Comparison of ENCODE assay signal across 4 fruit fly cellular contexts in genomic region chr3R:17957782-17958181, dm6.
TF ChIP-seq lines count a peak whose summit lies in the region.

No protein-coding gene starts in this region.

- no peak for TF ChIP-seq CTCF in whole organism, embryonic (GFP tag; optimal IDR thresholded peaks at IDR 0.05; lab: Kevin White, UChicago)

TF ChIP-seq in whole organism, embryonic, 481 proteins besides CTCF, POLR2A, EP300 and RAD21 (continues in another document):
- peak; percentile 28 for TF ChIP-seq CG11504 (tag; optimal IDR thresholded peaks at IDR 0.05; lab: Kevin White, UChicago)
- TF ChIP-seq TFAM (GFP tag; optimal IDR thresholded peaks at IDR 0.05; lab: Kevin White, UChicago), result no peak
- TF ChIP-seq CG18599 (GFP tag; optimal IDR thresholded peaks at IDR 0.05; lab: Kevin White, UChicago), result peak; percentile 48
- TF ChIP-seq row (GFP tag; IDR thresholded peaks at IDR 0.05; lab: Robert Waterston, UW), result peak; percentile 42; the same call in 2 of the 3 replicates
- TF ChIP-seq ATbp (GFP tag; optimal IDR thresholded peaks at IDR 0.05; lab: Kevin White, UChicago), result peak; percentile 7
- TF ChIP-seq Meics (GFP tag; optimal IDR thresholded peaks at IDR 0.05; lab: Kevin White, UChicago), result peak; percentile 2
- TF ChIP-seq CG7839 (tag; optimal IDR thresholded peaks at IDR 0.05; lab: Kevin White, UChicago), result no peak
- peak; percentile 28 for TF ChIP-seq CG2120 (GFP tag; optimal IDR thresholded peaks at IDR 0.05; lab: Kevin White, UChicago)
- TF ChIP-seq lab (GFP tag; optimal IDR thresholded peaks at IDR 0.05; lab: Kevin White, UChicago), result peak; percentile 33
- TF ChIP-seq ranshi (GFP tag; IDR thresholded peaks at IDR 0.05; lab: Robert Waterston, UW), result no peak
- TF ChIP-seq Xrp1 (GFP tag; IDR thresholded peaks at IDR 0.05; lab: Robert Waterston, UW), result peak; percentile 47
- peak; percentile 6 for TF ChIP-seq CG12391 (tag; optimal IDR thresholded peaks at IDR 0.05; lab: Kevin White, UChicago)
- no peak for TF ChIP-seq CG14965 (GFP tag; optimal IDR thresholded peaks at IDR 0.05; lab: Kevin White, UChicago; ENCODE audit: borderline replicate concordance)
- TF ChIP-seq CG14860 (GFP tag; IDR thresholded peaks at IDR 0.05; lab: Robert Waterston, UW; ENCODE audit: partially characterized antibody), result no peak
- peak; percentile 0 for TF ChIP-seq Sox102F (GFP tag; optimal IDR thresholded peaks at IDR 0.05; lab: Kevin White, UChicago)
- no peak for TF ChIP-seq zen (tag; optimal IDR thresholded peaks at IDR 0.05; lab: Kevin White, UChicago)
- TF ChIP-seq Bdp1 (GFP tag; optimal IDR thresholded peaks at IDR 0.05; lab: Kevin White, UChicago), result no peak
- TF ChIP-seq fd96Cb (tag; optimal IDR thresholded peaks at IDR 0.05; lab: Kevin White, UChicago), result peak; percentile 0
- TF ChIP-seq CG3847 (GFP tag; IDR thresholded peaks at IDR 0.05; lab: Robert Waterston, UW), result no peak
- peak; percentile 26 for TF ChIP-seq Med (GFP tag; lab: Kevin White, UChicago)
- peak; percentile 28 for TF ChIP-seq gem (tag; optimal IDR thresholded peaks at IDR 0.05; lab: Kevin White, UChicago)
- peak in 1 of 2 experiments; percentile 16 for TF ChIP-seq bsh (GFP tag; optimal IDR thresholded peaks at IDR 0.05; lab: Kevin White, UChicago)
- TF ChIP-seq cwo (GFP tag; optimal IDR thresholded peaks at IDR 0.05; lab: Kevin White, UChicago), result peak; percentile 1

TF ChIP-seq in whole organism, prepupa, 60 proteins besides CTCF, POLR2A, EP300 and RAD21 (continues in another document):
- peak; percentile 24 for TF ChIP-seq Sox14 (GFP tag; optimal IDR thresholded peaks at IDR 0.05; lab: Kevin White, UChicago)
- TF ChIP-seq Gug (GFP tag; IDR thresholded peaks at IDR 0.05; lab: Robert Waterston, UW), result peak; percentile 18; the same call in 1 of the 2 replicates
- TF ChIP-seq CG11294 (GFP tag; IDR thresholded peaks at IDR 0.05; lab: Robert Waterston, UW), result no peak
- TF ChIP-seq CG3919 (GFP tag; optimal IDR thresholded peaks at IDR 0.05; lab: Kevin White, UChicago), result peak; percentile 52
- peak; percentile 17; the same call in 1 of the 2 replicates for TF ChIP-seq CG15336 (GFP tag; IDR thresholded peaks at IDR 0.05; lab: Robert Waterston, UW)
- peak; percentile 38 for TF ChIP-seq Met (GFP tag; optimal IDR thresholded peaks at IDR 0.05; lab: Kevin White, UChicago)
- peak; percentile 63 for TF ChIP-seq svp (GFP tag; lab: Kevin White, UChicago)
- TF ChIP-seq acj6 (GFP tag; optimal IDR thresholded peaks at IDR 0.05; lab: Kevin White, UChicago), result peak; percentile 41
- TF ChIP-seq cyc (GFP tag; optimal IDR thresholded peaks at IDR 0.05; lab: Kevin White, UChicago), result peak; percentile 25
- TF ChIP-seq Ets21C (GFP tag; optimal IDR thresholded peaks at IDR 0.05; lab: Kevin White, UChicago), result no peak
- no peak for TF ChIP-seq Hr38 (GFP tag; optimal IDR thresholded peaks at IDR 0.05; lab: Kevin White, UChicago)
- peak; percentile 39 for TF ChIP-seq Smox (GFP tag; optimal IDR thresholded peaks at IDR 0.05; lab: Kevin White, UChicago)
- TF ChIP-seq CG11762 (GFP tag; optimal IDR thresholded peaks at IDR 0.05; lab: Kevin White, UChicago; ENCODE audit: insufficient read depth), result no peak
- no peak for TF ChIP-seq Lpt (GFP tag; optimal IDR thresholded peaks at IDR 0.05; lab: Kevin White, UChicago)
- peak; percentile 46; the same call in 1 of the 3 replicates for TF ChIP-seq CG6163 (GFP tag; IDR thresholded peaks at IDR 0.05; lab: Robert Waterston, UW)
- TF ChIP-seq Hr39 (GFP tag; optimal IDR thresholded peaks at IDR 0.05; lab: Kevin White, UChicago), result peak; percentile 31
- TF ChIP-seq CG6276 (GFP tag; optimal IDR thresholded peaks at IDR 0.05; lab: Kevin White, UChicago), result no peak
- TF ChIP-seq CG16779 (tag; optimal IDR thresholded peaks at IDR 0.05; lab: Kevin White, UChicago), result no peak
- peak; percentile 35 for TF ChIP-seq Ets96B (tag; optimal IDR thresholded peaks at IDR 0.05; lab: Kevin White, UChicago)
- TF ChIP-seq Eip75B (GFP tag; optimal IDR thresholded peaks at IDR 0.05; lab: Kevin White, UChicago), result peak; percentile 39
- no peak for TF ChIP-seq net (GFP tag; optimal IDR thresholded peaks at IDR 0.05; lab: Kevin White, UChicago)
- no peak for TF ChIP-seq CG9139 (GFP tag; optimal IDR thresholded peaks at IDR 0.05; lab: Kevin White, UChicago)
- no peak for TF ChIP-seq CG6854 (GFP tag; optimal IDR thresholded peaks at IDR 0.05; lab: Kevin White, UChicago)

TF ChIP-seq in whole organism, pupa, 21 proteins besides CTCF, POLR2A, EP300 and RAD21:
- TF ChIP-seq Ets98B (GFP tag; IDR thresholded peaks at IDR 0.05; lab: Robert Waterston, UW) (0 out of 2 replicates have a peak, but pooled peaks have one; percentile 26), CG34367 (tag; optimal IDR thresholded peaks at IDR 0.05; lab: Kevin White, UChicago) (peak; percentile 39), D1 (tag; optimal IDR thresholded peaks at IDR 0.05; lab: Kevin White, UChicago) (no peak), CG8301 (tag; optimal IDR thresholded peaks at IDR 0.05; lab: Kevin White, UChicago) (peak; percentile 38), CG14655 (GFP tag; optimal IDR thresholded peaks at IDR 0.05; lab: Kevin White, UChicago) (peak; percentile 57), CG12605 (GFP tag; IDR thresholded peaks at IDR 0.05; lab: Robert Waterston, UW) (no peak), CG17806 (tag; optimal IDR thresholded peaks at IDR 0.05; lab: Kevin White, UChicago) (peak; percentile 44), CG4496 (GFP tag; IDR thresholded peaks at IDR 0.05; lab: Robert Waterston, UW) (peak; percentile 63; the same call in 1 of the 3 replicates), CG15710 (tag; optimal IDR thresholded peaks at IDR 0.05; lab: Kevin White, UChicago) (peak; percentile 50), Pif1B (GFP tag; optimal IDR thresholded peaks at IDR 0.05; lab: Kevin White, UChicago) (no peak), CG8159 (tag; optimal IDR thresholded peaks at IDR 0.05; lab: Kevin White, UChicago) (peak; percentile 59), CG9948 (tag; optimal IDR thresholded peaks at IDR 0.05; lab: Kevin White, UChicago) (peak; percentile 46), EcR (GFP tag; optimal IDR thresholded peaks at IDR 0.05; lab: Kevin White, UChicago) (no peak)

TF ChIP-seq in whole organism, wandering third instar larva, 38 proteins besides CTCF, POLR2A, EP300 and RAD21:
- TF ChIP-seq CG9705 (GFP tag; optimal IDR thresholded peaks at IDR 0.05; lab: Kevin White, UChicago), result no peak
- TF ChIP-seq pan (optimal IDR thresholded peaks at IDR 0.05; lab: Kevin White, UChicago), result no peak
- TF ChIP-seq rgr (GFP tag; optimal IDR thresholded peaks at IDR 0.05; lab: Kevin White, UChicago), result peak; percentile 26
- TF ChIP-seq GATAd (GFP tag; optimal IDR thresholded peaks at IDR 0.05; lab: Kevin White, UChicago), result no peak
- peak; percentile 47 for TF ChIP-seq fru (GFP tag; optimal IDR thresholded peaks at IDR 0.05; lab: Kevin White, UChicago)
- no peak for TF ChIP-seq jim (GFP tag; optimal IDR thresholded peaks at IDR 0.05; lab: Kevin White, UChicago)
- TF ChIP-seq h (GFP tag; optimal IDR thresholded peaks at IDR 0.05; lab: Kevin White, UChicago), result peak; percentile 50
- TF ChIP-seq dl (GFP tag; optimal IDR thresholded peaks at IDR 0.05; lab: Kevin White, UChicago; ENCODE audit: insufficient read depth in 1 of 2, partially characterized antibody in 2 of 2), result no peak
- no peak for TF ChIP-seq Mio (GFP tag; optimal IDR thresholded peaks at IDR 0.05; lab: Kevin White, UChicago)
- TF ChIP-seq Sp1 (GFP tag; optimal IDR thresholded peaks at IDR 0.05; lab: Kevin White, UChicago), result peak; percentile 5
- TF ChIP-seq N (GFP tag; optimal IDR thresholded peaks at IDR 0.05; lab: Kevin White, UChicago), result no peak
- no peak for TF ChIP-seq CG32264 (GFP tag; optimal IDR thresholded peaks at IDR 0.05; lab: Kevin White, UChicago)
- peak; percentile 18 for TF ChIP-seq br (GFP tag; optimal IDR thresholded peaks at IDR 0.05; lab: Kevin White, UChicago)
- no peak for TF ChIP-seq sage (GFP tag; optimal IDR thresholded peaks at IDR 0.05; lab: Kevin White, UChicago)
- no peak for TF ChIP-seq Hnf4 (GFP tag; optimal IDR thresholded peaks at IDR 0.05; lab: Kevin White, UChicago)
- TF ChIP-seq foxo (GFP tag; optimal IDR thresholded peaks at IDR 0.05; lab: Kevin White, UChicago), result peak in 1 of 2 experiments; percentile 47
- TF ChIP-seq ey (GFP tag; optimal IDR thresholded peaks at IDR 0.05; lab: Kevin White, UChicago), result peak; percentile 42
- TF ChIP-seq dsf (GFP tag; optimal IDR thresholded peaks at IDR 0.05; lab: Kevin White, UChicago; ENCODE audit: borderline replicate concordance), result no peak
- no peak for TF ChIP-seq Abd-B (GFP tag; optimal IDR thresholded peaks at IDR 0.05; lab: Kevin White, UChicago)
- TF ChIP-seq OdsH (GFP tag; optimal IDR thresholded peaks at IDR 0.05; lab: Kevin White, UChicago), result peak; percentile 40
- no peak for TF ChIP-seq lola (GFP tag; optimal IDR thresholded peaks at IDR 0.05; lab: Kevin White, UChicago)
- no peak for TF ChIP-seq HLH106 (tag; optimal IDR thresholded peaks at IDR 0.05; lab: Kevin White, UChicago)
- TF ChIP-seq dmrt93B (GFP tag; optimal IDR thresholded peaks at IDR 0.05; lab: Kevin White, UChicago), result no peak
- TF ChIP-seq usp (GFP tag; optimal IDR thresholded peaks at IDR 0.05; lab: Kevin White, UChicago), result no peak
- no peak for TF ChIP-seq Dif (GFP tag; optimal IDR thresholded peaks at IDR 0.05; lab: Kevin White, UChicago; ENCODE audit: partially characterized antibody)
- TF ChIP-seq sv (GFP tag; optimal IDR thresholded peaks at IDR 0.05; lab: Kevin White, UChicago), result no peak
TF ChIP-seq in whole organism, wandering third instar larva: peak in this region for 8.

Comparison
In these comparisons a context has a peak if more than half of its experiments do, and no peak if none do; other contexts are left out.
1. Of the 7 proteins assayed by ChIP-seq in both whole organism, embryonic and whole organism, prepupa: peak only in whole organism, embryonic: Sox102F; only in whole organism, prepupa: Gug and Hr39; in both: none; in neither: 4.